Fruit fly (Drosophila melanogaster) whole organism, embryonic: Measurements from ENCODE around the gene RpL23A.

Source experiments
- Awh ChIP-seq: fragments of 200-800 bp; sonication (Bioruptor generic); IDR thresholded peaks from 2 replicates; pipeline ENCODE4, ENCODE4 v1.3.6; 2022; ENCODE audit warnings: missing biosample characterization, missing genetic modification characterization
- Bdp1 ChIP-seq: fragments of 200-800 bp; sonication (Bioruptor generic); optimal IDR thresholded peaks from 3 replicates; lab custom pipeline; 2016; ENCODE audit warnings: missing biosample characterization, missing genetic modification characterization
- Bgb ChIP-seq: fragments of 200-800 bp; sonication (Bioruptor generic); IDR thresholded peaks from 2 replicates; pipeline ENCODE4 v1.3.6; 2022; ENCODE audit warnings: missing biosample characterization, missing genetic modification characterization; ENCODE audit not compliant: partially characterized antibody
- CG10267 ChIP-seq: fragments of 200-800 bp; sonication (Bioruptor generic); optimal IDR thresholded peaks from 2 replicates; lab custom pipeline; 2018; ENCODE audit warnings: missing biosample characterization, mild to moderate bottlenecking, missing genetic modification characterization, moderate library complexity
- CG11723 ChIP-seq: fragments of 200-800 bp; sonication (Bioruptor generic); optimal IDR thresholded peaks from 2 replicates; lab custom pipeline; 2017; ENCODE audit warnings: missing biosample characterization, mild to moderate bottlenecking, missing genetic modification characterization
- CG13287 ChIP-seq: fragments of 200-800 bp; sonication (Bioruptor generic); IDR thresholded peaks from 2 replicates; pipeline ENCODE4 v1.3.6; 2022; ENCODE audit warnings: missing biosample characterization, missing genetic modification characterization; ENCODE audit not compliant: partially characterized antibody
- CG13624 ChIP-seq: fragments of 200-800 bp; sonication (Bioruptor generic); optimal IDR thresholded peaks from 2 replicates; lab custom pipeline; 2016; ENCODE audit warnings: missing biosample characterization, missing genetic modification characterization
- CG17328 ChIP-seq: fragments of 200-800 bp; sonication (Bioruptor generic); IDR thresholded peaks from 2 replicates; pipeline ENCODE4 v1.3.6; 2022; ENCODE audit warnings: missing biosample characterization, missing genetic modification characterization
- CG31224 ChIP-seq: fragments of 200-800 bp; sonication (Bioruptor generic); IDR thresholded peaks from 2 replicates; pipeline ENCODE4 v1.3.6; 2022; ENCODE audit warnings: missing biosample characterization, missing genetic modification characterization
- CG3407 ChIP-seq: fragments of 200-800 bp; sonication (Bioruptor generic); optimal IDR thresholded peaks from 2 replicates; lab custom pipeline; 2018; ENCODE audit warnings: missing biosample characterization, mild to moderate bottlenecking, missing genetic modification characterization
- CG34224 ChIP-seq: fragments of 200-800 bp; sonication (Bioruptor generic); IDR thresholded peaks from 3 replicates; pipeline ENCODE4 v1.3.6; 2022; ENCODE audit warnings: missing biosample characterization, missing genetic modification characterization; ENCODE audit not compliant: partially characterized antibody
- CG34422 ChIP-seq: fragments of 200-800 bp; sonication (Bioruptor generic); IDR thresholded peaks from 3 replicates; pipeline ENCODE4 v1.3.6; 2022; ENCODE audit warnings: missing biosample characterization, missing genetic modification characterization
- CG4404 ChIP-seq: fragments of 200-800 bp; sonication (Bioruptor generic); IDR thresholded peaks from 2 replicates; pipeline ENCODE4 v1.3.6; 2022; ENCODE audit warnings: missing biosample characterization, missing genetic modification characterization
- CG6791 ChIP-seq: fragments of 200-800 bp; sonication (Bioruptor generic); IDR thresholded peaks from 3 replicates; pipeline ENCODE4 v1.3.6; 2022; ENCODE audit warnings: missing biosample characterization, missing genetic modification characterization; ENCODE audit not compliant: partially characterized antibody
- CG8089 ChIP-seq: fragments of 200-800 bp; sonication (Bioruptor generic); optimal IDR thresholded peaks from 3 replicates; lab custom pipeline; 2016; ENCODE audit warnings: missing biosample characterization, missing genetic modification characterization
- CG9437 ChIP-seq: fragments of 200-800 bp; sonication (Bioruptor generic); optimal IDR thresholded peaks from 2 replicates; lab custom pipeline; 2018; ENCODE audit warnings: missing biosample characterization, mild to moderate bottlenecking, missing genetic modification characterization
- CG9797 ChIP-seq: fragments of 200-800 bp; sonication (Bioruptor generic); optimal IDR thresholded peaks from 3 replicates; lab custom pipeline; 2018; ENCODE audit warnings: missing biosample characterization, mild to moderate bottlenecking, missing genetic modification characterization
- Dek ChIP-seq: fragments of 200-800 bp; sonication (Bioruptor generic); optimal IDR thresholded peaks from 3 replicates; lab custom pipeline; 2019; ENCODE audit warnings: missing biosample characterization, mild to moderate bottlenecking, missing genetic modification characterization, moderate library complexity
- Ets97D ChIP-seq: fragments of 200-800 bp; sonication (Bioruptor generic); optimal IDR thresholded peaks from 3 replicates; lab custom pipeline; 2016; ENCODE audit warnings: missing biosample characterization, missing genetic modification characterization
- Fer3 ChIP-seq: fragments of 200-800 bp; sonication (Bioruptor generic); optimal IDR thresholded peaks from 2 replicates; lab custom pipeline; 2018; ENCODE audit warnings: missing biosample characterization, mild to moderate bottlenecking, missing genetic modification characterization, moderate library complexity
- H2.0 ChIP-seq: fragments of 200-800 bp; sonication (Bioruptor generic); IDR thresholded peaks from 2 replicates; pipeline ENCODE4 v1.3.6; 2022; ENCODE audit warnings: missing biosample characterization, missing genetic modification characterization
- Hand ChIP-seq: fragments of 200-800 bp; sonication (Bioruptor generic); optimal IDR thresholded peaks from 2 replicates; lab custom pipeline; 2017; ENCODE audit warnings: mild to moderate bottlenecking, missing biosample characterization, missing genetic modification reagents, missing genetic modification characterization
- HmgZ ChIP-seq: fragments of 200-800 bp; sonication (Bioruptor generic); optimal IDR thresholded peaks from 2 replicates; lab custom pipeline; 2018; ENCODE audit warnings: missing biosample characterization, mild to moderate bottlenecking, missing genetic modification characterization
- Max ChIP-seq: fragments of 200-800 bp; sonication (Bioruptor generic); optimal IDR thresholded peaks from 2 replicates; lab custom pipeline; 2016; ENCODE audit warnings: missing biosample characterization, mild to moderate bottlenecking, missing genetic modification characterization
- Med ChIP-seq: fragments of 200-800 bp; sonication (Bioruptor generic); peaks from one replicate; lab custom pipeline; 2016; ENCODE audit warnings: missing biosample characterization, missing genetic modification characterization, mild to moderate bottlenecking, inconsistent platforms, moderate library complexity
- Pdp1 ChIP-seq, 2 experiments: fragments of 200-800 bp; sonication (Bioruptor generic); optimal IDR thresholded peaks; 3 replicates each; lab custom pipeline; 2016; ENCODE audit warnings: missing biosample characterization in 2 of 2, missing genetic modification characterization in 2 of 2, mild to moderate bottlenecking in 1 of 2, moderate library complexity in 1 of 2
- Sry-β ChIP-seq: fragments of 200-800 bp; sonication (Bioruptor generic); optimal IDR thresholded peaks from 2 replicates; lab custom pipeline; 2018; ENCODE audit warnings: missing biosample characterization, mild to moderate bottlenecking, missing genetic modification characterization, moderate library complexity
- Xrp1 ChIP-seq: fragments of 200-800 bp; sonication (Bioruptor generic); IDR thresholded peaks from 2 replicates; pipeline ENCODE4 v1.3.6; 2022; ENCODE audit warnings: missing biosample characterization, missing genetic modification characterization
- ab ChIP-seq: fragments of 200-800 bp; sonication (Bioruptor generic); optimal IDR thresholded peaks from 2 replicates; lab custom pipeline; 2016; ENCODE audit warnings: missing biosample characterization, missing genetic modification characterization
- abd-A ChIP-seq: fragments of 200-800 bp; sonication (Bioruptor generic); optimal IDR thresholded peaks from 3 replicates; lab custom pipeline; 2019; ENCODE audit warnings: missing biosample characterization, mild to moderate bottlenecking, missing genetic modification characterization, moderate library complexity
- bbx ChIP-seq: fragments of 200-800 bp; sonication (Bioruptor generic); IDR thresholded peaks from 2 replicates; pipeline ENCODE4 v1.3.6; 2022; ENCODE audit warnings: missing biosample characterization, missing genetic modification characterization; ENCODE audit not compliant: partially characterized antibody
- chinmo ChIP-seq: fragments of 200-800 bp; sonication (Bioruptor generic); IDR thresholded peaks from 4 replicates; pipeline ENCODE4 v1.3.6; 2022; ENCODE audit warnings: missing biosample characterization, missing genetic modification characterization; ENCODE audit not compliant: partially characterized antibody
- ci ChIP-seq: fragments of 200-800 bp; sonication (Bioruptor generic); IDR thresholded peaks from 3 replicates; pipeline ENCODE4 v1.3.6; 2022; ENCODE audit warnings: missing biosample characterization, missing genetic modification characterization
- ems ChIP-seq: fragments of 200-800 bp; sonication (Bioruptor generic); optimal IDR thresholded peaks from 3 replicates; lab custom pipeline; 2016; ENCODE audit warnings: missing biosample characterization, missing genetic modification characterization
- ewg ChIP-seq: fragments of 200-800 bp; sonication (Bioruptor generic); optimal IDR thresholded peaks from 3 replicates; lab custom pipeline; 2017; ENCODE audit warnings: mild to moderate bottlenecking, missing biosample characterization, missing genetic modification reagents, missing genetic modification characterization
- gfzf ChIP-seq: fragments of 200-800 bp; sonication (Bioruptor generic); optimal IDR thresholded peaks from 2 replicates; lab custom pipeline; 2016; ENCODE audit warnings: missing biosample characterization, mild to moderate bottlenecking, missing genetic modification characterization, moderate library complexity
- knrl ChIP-seq: fragments of 200-800 bp; sonication (Bioruptor generic); IDR thresholded peaks from 3 replicates; pipeline ENCODE4 v1.3.6; 2022; ENCODE audit warnings: missing biosample characterization, missing genetic modification characterization; ENCODE audit not compliant: partially characterized antibody
- lbe ChIP-seq: fragments of 200-800 bp; sonication (Bioruptor generic); optimal IDR thresholded peaks from 2 replicates; lab custom pipeline; 2016; ENCODE audit warnings: missing biosample characterization, mild to moderate bottlenecking, missing genetic modification characterization
- nerfin-1 ChIP-seq: fragments of 200-800 bp; sonication (Bioruptor generic); optimal IDR thresholded peaks from 3 replicates; lab custom pipeline; 2019; ENCODE audit warnings: missing biosample characterization, mild to moderate bottlenecking, missing genetic modification characterization, moderate library complexity
- p53 ChIP-seq: fragments of 200-800 bp; sonication (Bioruptor generic); optimal IDR thresholded peaks from 2 replicates; lab custom pipeline; 2016; ENCODE audit warnings: missing biosample characterization, missing genetic modification characterization
- row ChIP-seq: fragments of 200-800 bp; sonication (Bioruptor generic); IDR thresholded peaks from 3 replicates; pipeline ENCODE4 v1.3.6; 2022; ENCODE audit warnings: missing biosample characterization, missing genetic modification characterization
- scrt ChIP-seq: fragments of 200-800 bp; sonication (Bioruptor generic); optimal IDR thresholded peaks from 2 replicates; lab custom pipeline; 2018; ENCODE audit warnings: missing biosample characterization, mild to moderate bottlenecking, missing genetic modification characterization, moderate library complexity
- sens ChIP-seq: fragments of 200-800 bp; sonication (Bioruptor generic); peaks from one replicate; lab custom pipeline; 2016; ENCODE audit warnings: missing biosample characterization, missing genetic modification characterization
- seq ChIP-seq: fragments of 200-800 bp; sonication (Bioruptor generic); IDR thresholded peaks from 2 replicates; pipeline ENCODE4 v1.3.6; 2022; ENCODE audit warnings: missing biosample characterization, missing genetic modification characterization
- trem ChIP-seq: fragments of 200-800 bp; optimal IDR thresholded peaks from 3 replicates; lab custom pipeline; 2019; ENCODE audit warnings: missing biosample characterization, mild to moderate bottlenecking, missing genetic modification characterization, moderate library complexity
- zen2 ChIP-seq: fragments of 200-800 bp; sonication (Bioruptor generic); IDR thresholded peaks from 3 replicates; pipeline ENCODE4 v1.3.6; 2022; ENCODE audit warnings: missing biosample characterization, missing genetic modification characterization; ENCODE audit not compliant: partially characterized antibody

Gene RpL23A

DNA sequence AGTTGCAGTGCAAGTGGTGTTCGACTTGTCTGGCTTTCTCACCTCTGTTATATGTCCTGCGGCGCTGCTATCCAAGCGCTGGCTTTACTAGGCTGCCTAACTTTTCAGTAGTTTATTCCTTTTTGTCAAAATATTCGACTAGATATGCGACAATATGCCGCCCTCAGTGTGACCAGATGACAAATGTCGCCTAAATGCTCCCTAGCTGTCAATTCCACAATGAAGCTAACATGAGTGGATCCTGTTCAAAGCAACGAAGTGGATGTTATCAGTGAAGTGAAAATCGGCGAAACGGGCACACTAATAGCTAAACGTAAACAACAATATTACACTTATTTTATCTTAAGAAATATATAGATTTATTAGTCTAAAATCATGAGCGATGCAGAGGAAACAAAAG lies 3.6 kb downstream of the RpL23A start, which contains the start of the genes Srrm234 and CG7974 (continued):
- 0 out of 3 replicates have a peak, but pooled peaks have one; percentile 11 for TF ChIP-seq knrl
- TF ChIP-seq CG34224 (GFP tag; lab: Robert Waterston, UW): peak; percentile 36; the same call in 1 of the 3 replicates
- TF ChIP-seq Med (GFP tag; lab: Kevin White, UChicago): peak; percentile 78
- TF ChIP-seq CG9797: peak; percentile 93
- peak; percentile 69 for TF ChIP-seq CG13287
- TF ChIP-seq gfzf (GFP tag; lab: Kevin White, UChicago): peak; percentile 88
- peak; percentile 20 for TF ChIP-seq HmgZ (tag; lab: Kevin White, UChicago)
- TF ChIP-seq trem (tag; lab: Kevin White, UChicago): peak; percentile 55
- TF ChIP-seq ems (GFP tag; lab: Kevin White, UChicago): no peak
- peak; percentile 29; the same call in 1 of the 3 replicates for TF ChIP-seq row (GFP tag; lab: Robert Waterston, UW)
- no peak for TF ChIP-seq CG11723 (GFP tag; lab: Kevin White, UChicago)
- peak; percentile 37 for TF ChIP-seq CG10267 (tag; lab: Kevin White, UChicago)
- TF ChIP-seq CG3407 (GFP tag; lab: Kevin White, UChicago): no peak
- peak; percentile 50 for TF ChIP-seq Sry-β (GFP tag; lab: Kevin White, UChicago)
- TF ChIP-seq Max: peak; percentile 3
- TF ChIP-seq ab (GFP tag; lab: Kevin White, UChicago): no peak
- TF ChIP-seq bbx (GFP tag; lab: Robert Waterston, UW): peak; percentile 32; the same call in 1 of the 2 replicates
- TF ChIP-seq CG13624 (GFP tag; lab: Kevin White, UChicago): no peak
- peak; percentile 54 for TF ChIP-seq sens (GFP tag; lab: Kevin White, UChicago)
- no peak for TF ChIP-seq CG4404 (GFP tag; lab: Robert Waterston, UW)
- TF ChIP-seq lbe (GFP tag; lab: Kevin White, UChicago): peak; percentile 31
- TF ChIP-seq Fer3 (tag; lab: Kevin White, UChicago): no peak
- TF ChIP-seq CG8089: no peak
- no peak for TF ChIP-seq Bdp1 (GFP tag; lab: Kevin White, UChicago)
- peak; percentile 83 for TF ChIP-seq CG9437
- peak; percentile 58 for TF ChIP-seq Ets97D
- TF ChIP-seq H2.0 (GFP tag; lab: Robert Waterston, UW): no peak

DNA sequence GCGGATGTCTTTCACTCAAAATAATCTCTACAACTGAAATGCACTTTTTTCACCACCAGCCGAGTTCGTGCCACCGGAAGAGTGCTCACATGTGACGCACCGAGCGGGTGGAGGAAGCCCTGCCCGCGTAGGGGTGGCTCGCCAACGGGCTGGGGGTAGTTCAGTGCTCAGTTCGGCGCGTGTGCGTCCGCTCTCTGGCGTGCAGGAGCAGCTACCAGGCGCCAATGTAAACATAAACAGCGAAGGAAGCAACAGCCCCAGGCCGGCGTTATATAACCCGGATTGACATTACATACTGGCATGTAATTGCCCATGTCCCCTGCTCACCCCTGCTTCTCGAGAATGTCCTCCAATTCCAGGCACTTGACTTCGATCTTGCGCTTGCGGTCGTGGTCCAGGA lies 4.2 kb downstream of the RpL23A start:
- TF ChIP-seq ewg (GFP tag; lab: Kevin White, UChicago) (peak; percentile 84), Pdp1 (GFP tag; optimal IDR thresholded peaks at IDR 0.05; lab: Kevin White, UChicago) (peak in 1 of 2 experiments; percentile 92), Bgb (0 out of 2 replicates have a peak, but pooled peaks have one; percentile 11), ci (GFP tag; lab: Robert Waterston, UW) (0 out of 3 replicates have a peak, but pooled peaks have one; percentile 13), Hand (peak; percentile 5), abd-A (tag; lab: Kevin White, UChicago) (peak; percentile 27), nerfin-1 (tag; lab: Kevin White, UChicago) (peak; percentile 21), Dek (no peak), CG31224 (GFP tag; lab: Robert Waterston, UW) (peak; percentile 99), p53 (no peak), CG17328 (GFP tag; lab: Robert Waterston, UW) (no peak), Awh (0 out of 2 replicates have a peak, but pooled peaks have one; percentile 10), CG34422 (GFP tag; lab: Robert Waterston, UW) (peak; percentile 26; the same call in 1 of the 3 replicates), Xrp1 (GFP tag; lab: Robert Waterston, UW) (no peak), zen2 (GFP tag; lab: Robert Waterston, UW) (peak; percentile 52; the same call in 2 of the 3 replicates), seq (GFP tag; lab: Robert Waterston, UW) (peak; percentile 86), CG6791 (GFP tag; lab: Robert Waterston, UW) (0 out of 3 replicates have a peak, but pooled peaks have one; percentile 28), scrt (GFP tag; lab: Kevin White, UChicago) (peak; percentile 96), chinmo (GFP tag; lab: Robert Waterston, UW) (0 out of 4 replicates have a peak, but pooled peaks have one; percentile 53)
- TF ChIP-seq, all 482 proteins: peak for 15
